Worm (Caenorhabditis elegans) whole organism, L1 larva: ENCODE measurements around the gene rpt-1.

ENCODE experiments used
- C16A3.4 ChIP-seq: fragments of 150-350 bp; optimal IDR thresholded peaks from 2 replicates; lab custom pipeline; 2014; ENCODE audit warnings: missing biosample characterization, missing genetic modification characterization
- F16B12.6 ChIP-seq: fragments of 150-350 bp; optimal IDR thresholded peaks from 2 replicates; lab custom pipeline; 2014; ENCODE audit warnings: missing biosample characterization, missing genetic modification characterization
- Y116A8C.19 ChIP-seq: sonication (generic microtip); optimal IDR thresholded peaks from 2 replicates; lab custom pipeline; 2016; ENCODE audit warnings: missing compliant biosample characterization, missing genetic modification characterization, borderline replicate concordance
- aha-1 ChIP-seq: fragments of 150-350 bp; optimal IDR thresholded peaks from 2 replicates; lab custom pipeline; 2014; ENCODE audit warnings: missing biosample characterization, missing genetic modification characterization
- ceh-90 ChIP-seq: sonication (generic microtip); optimal IDR thresholded peaks from 2 replicates; lab custom pipeline; 2016; ENCODE audit warnings: missing genetic modification characterization, missing compliant biosample characterization
- ces-1 ChIP-seq: fragments of 150-350 bp; optimal IDR thresholded peaks from 2 replicates; lab custom pipeline; 2014; ENCODE audit warnings: missing biosample characterization, missing genetic modification reagents, missing genetic modification characterization
- dpl-1 ChIP-seq, 3 experiments: fragments of 150-350 bp in 2 of 3; sonication (generic microtip) in 1 of 3; optimal IDR thresholded peaks; 2 replicates each; lab custom pipeline; 2014 to 2017; ENCODE audit warnings: missing biosample characterization in 3 of 3, missing genetic modification characterization in 3 of 3, missing genetic modification reagents in 3 of 3
- efl-1 ChIP-seq, 4 experiments: fragments of 150-350 bp; optimal IDR thresholded peaks in 3 of 4; peaks in 1 of 4; 1 replicate in 1 of 4; 2 replicates in 3 of 4; lab custom pipeline; 2014; ENCODE audit warnings: missing biosample characterization in 2 of 4, missing genetic modification characterization in 2 of 4, missing genetic modification reagents in 2 of 4
- efl-3 ChIP-seq: fragments of 200-800 bp; sonication (Bioruptor generic); optimal IDR thresholded peaks from 2 replicates; lab custom pipeline; 2018; ENCODE audit warnings: mild to moderate bottlenecking, missing genetic modification characterization, missing compliant biosample characterization
- egl-13 ChIP-seq: sonication (generic microtip); optimal IDR thresholded peaks from 2 replicates; lab custom pipeline; 2016; ENCODE audit warnings: missing genotype, missing genetic modification reagents, missing genetic modification characterization, missing compliant biosample characterization
- egl-27 ChIP-seq, 2 experiments: fragments of 150-350 bp in 1 of 2; sonication (generic microtip); optimal IDR thresholded peaks; 3 replicates each; lab custom pipeline; 2017 to 2018; ENCODE audit warnings: missing biosample characterization in 2 of 2, missing genetic modification characterization in 2 of 2, missing genetic modification reagents in 2 of 2
- elt-2 ChIP-seq: sonication (generic microtip); optimal IDR thresholded peaks from 2 replicates; lab custom pipeline; 2016; ENCODE audit warnings: missing genetic modification characterization, mild to moderate bottlenecking, inconsistent platforms, missing compliant biosample characterization, missing genetic modification reagents
- elt-3 ChIP-seq, 6 experiments: fragments of 150-350 bp in 1 of 6; sonication (generic microtip); optimal IDR thresholded peaks; 2 replicates each; lab custom pipeline; 2017 to 2018; ENCODE audit warnings: missing biosample characterization in 6 of 6, missing genetic modification characterization in 6 of 6, inconsistent platforms in 1 of 6
- ets-5 ChIP-seq: fragments of 200-800 bp; sonication (Bioruptor generic); IDR thresholded peaks from 2 replicates; pipeline ENCODE4 v1.3.6; 2022; ENCODE audit warnings: missing genetic modification characterization, missing compliant biosample characterization
- fkh-4 ChIP-seq: sonication (generic microtip); optimal IDR thresholded peaks from 2 replicates; lab custom pipeline; 2016; ENCODE audit warnings: missing compliant biosample characterization, missing genetic modification characterization, borderline replicate concordance
- hpl-2 ChIP-seq: fragments of 150-350 bp; optimal IDR thresholded peaks from 2 replicates; lab custom pipeline; 2014; ENCODE audit warnings: missing biosample characterization, missing genetic modification reagents, missing genetic modification characterization
- irx-1 ChIP-seq: sonication (generic microtip); optimal IDR thresholded peaks from 2 replicates; lab custom pipeline; 2016; ENCODE audit warnings: missing genetic modification characterization, missing compliant biosample characterization
- isw-1 ChIP-seq: fragments of 200-800 bp; sonication (Bioruptor generic); IDR thresholded peaks from 2 replicates; pipeline ENCODE4 v1.3.6; 2022; ENCODE audit warnings: missing genetic modification characterization, missing compliant biosample characterization
- jun-1 ChIP-seq: fragments of 150-350 bp; optimal IDR thresholded peaks from 2 replicates; lab custom pipeline; 2014; ENCODE audit warnings: missing biosample characterization, missing genetic modification reagents, missing genetic modification characterization
- lin-13 ChIP-seq: fragments of 150-350 bp; optimal IDR thresholded peaks from 2 replicates; lab custom pipeline; 2014; ENCODE audit warnings: missing biosample characterization, missing genetic modification reagents, missing genetic modification characterization
- lsy-2 ChIP-seq, 2 experiments: fragments of 150-350 bp; optimal IDR thresholded peaks; 2 replicates each; lab custom pipeline; 2014; ENCODE audit warnings: missing biosample characterization in 2 of 2, missing genetic modification characterization in 2 of 2
- mdl-1 ChIP-seq, 2 experiments: fragments of 150-350 bp; optimal IDR thresholded peaks; 2 replicates each; lab custom pipeline; 2014 to 2017; ENCODE audit warnings: missing biosample characterization in 2 of 2, missing genetic modification characterization in 2 of 2, inconsistent platforms in 1 of 2
- mep-1 ChIP-seq: fragments of 150-350 bp; optimal IDR thresholded peaks from 2 replicates; lab custom pipeline; 2014; ENCODE audit warnings: missing biosample characterization, missing genetic modification characterization
- nhr-19 ChIP-seq: fragments of 200-800 bp; sonication (Bioruptor generic); conservative IDR thresholded peaks from 2 replicates; pipeline ENCODE4 v1.3.6; 2022; ENCODE audit warnings: missing genetic modification characterization, missing compliant biosample characterization
- nhr-20 ChIP-seq: sonication (generic microtip); optimal IDR thresholded peaks from 2 replicates; lab custom pipeline; 2016; ENCODE audit warnings: mild to moderate bottlenecking, missing genetic modification characterization, missing compliant biosample characterization
- nhr-47 ChIP-seq: sonication (generic microtip); optimal IDR thresholded peaks from 2 replicates; lab custom pipeline; 2016; ENCODE audit warnings: mild to moderate bottlenecking, missing genetic modification characterization, moderate library complexity, missing compliant biosample characterization
- nhr-76 ChIP-seq: sonication (generic microtip); optimal IDR thresholded peaks from 2 replicates; lab custom pipeline; 2017; ENCODE audit warnings: missing biosample characterization, missing genetic modification characterization
- nhr-85 ChIP-seq: sonication (generic microtip); peaks from one replicate; lab custom pipeline; 2016; ENCODE audit warnings: missing genetic modification characterization, inconsistent platforms, missing compliant biosample characterization
- nhr-90 ChIP-seq: sonication (generic microtip); optimal IDR thresholded peaks from 2 replicates; lab custom pipeline; 2016; ENCODE audit warnings: mild to moderate bottlenecking, missing genetic modification characterization, missing compliant biosample characterization; ENCODE audit not compliant: poor library complexity
- pax-3 ChIP-seq: fragments of 200-800 bp; sonication (Bioruptor generic); optimal IDR thresholded peaks from 2 replicates; lab custom pipeline; 2018; ENCODE audit warnings: mild to moderate bottlenecking, missing genetic modification characterization, moderate library complexity, missing compliant biosample characterization
- skn-1 ChIP-seq: fragments of 150-350 bp; optimal IDR thresholded peaks from 2 replicates; lab custom pipeline; 2014; ENCODE audit warnings: missing biosample characterization, missing genetic modification characterization
- snu-23 ChIP-seq: sonication (generic microtip); optimal IDR thresholded peaks from 2 replicates; lab custom pipeline; 2016; ENCODE audit warnings: missing genetic modification characterization, missing compliant biosample characterization
- swsn-7 ChIP-seq: sonication (generic microtip); optimal IDR thresholded peaks from 2 replicates; lab custom pipeline; 2016; ENCODE audit warnings: missing genetic modification characterization, missing compliant biosample characterization
- tbx-2 ChIP-seq: sonication (generic microtip); optimal IDR thresholded peaks from 2 replicates; lab custom pipeline; 2016; ENCODE audit warnings: missing genetic modification characterization, missing compliant biosample characterization
- unc-86 ChIP-seq: sonication (generic microtip); optimal IDR thresholded peaks from 2 replicates; lab custom pipeline; 2016; ENCODE audit warnings: missing genetic modification characterization, missing compliant biosample characterization
- unc-98 ChIP-seq: fragments of 200-800 bp; sonication (Bioruptor generic); IDR thresholded peaks from 2 replicates; pipeline ENCODE4 v1.3.6; 2022; ENCODE audit warnings: missing genetic modification characterization, missing compliant biosample characterization
- vab-15 ChIP-seq: sonication (generic microtip); optimal IDR thresholded peaks from 2 replicates; lab custom pipeline; 2017; ENCODE audit warnings: missing genotype, mild to moderate bottlenecking, missing genetic modification characterization, missing compliant biosample characterization
- xbp-1 ChIP-seq: sonication (generic microtip); optimal IDR thresholded peaks from 2 replicates; lab custom pipeline; 2016; ENCODE audit warnings: missing genetic modification characterization, missing compliant biosample characterization
- zag-1 ChIP-seq: fragments of 150-350 bp; optimal IDR thresholded peaks from 2 replicates; lab custom pipeline; 2014; ENCODE audit warnings: missing biosample characterization, missing genetic modification characterization
- ztf-11 ChIP-seq, 2 experiments: sonication (generic microtip); optimal IDR thresholded peaks; 2 replicates each; lab custom pipeline; 2016 to 2017; ENCODE audit warnings: missing genetic modification characterization in 2 of 2, missing biosample characterization in 1 of 2, missing compliant biosample characterization in 1 of 2
- ztf-4 ChIP-seq: fragments of 150-350 bp; optimal IDR thresholded peaks from 2 replicates; lab custom pipeline; 2014; ENCODE audit warnings: missing biosample characterization, missing genetic modification characterization

The rpt-1 gene

DNA sequence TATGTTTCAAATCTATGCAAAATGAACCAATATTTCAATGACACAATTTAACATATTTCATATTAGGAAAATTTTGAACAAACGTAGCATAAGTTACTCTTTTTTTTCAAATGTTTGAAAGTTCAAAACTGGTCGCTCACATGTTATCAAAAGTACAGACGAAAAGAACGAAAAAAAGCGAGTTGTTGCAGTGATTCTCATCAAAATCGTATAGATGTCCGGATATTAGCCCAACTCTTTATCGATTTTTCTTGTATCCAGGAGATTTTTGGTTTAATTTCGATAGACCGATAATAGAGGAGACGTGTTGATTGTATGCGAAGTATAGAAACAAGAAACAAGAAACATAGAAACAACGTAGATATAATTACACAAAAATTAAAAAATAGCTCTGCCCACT lies 41.9 kb downstream of the rpt-1 start:
- TF ChIP-seq ztf-11 (tag; optimal IDR thresholded peaks at IDR 0.05; lab: Kevin White, UChicago) = no peak
- no peak for TF ChIP-seq nhr-76 (tag; lab: Kevin White, UChicago)
- no peak for TF ChIP-seq fkh-4
- no peak for TF ChIP-seq nhr-85 (tag; lab: Kevin White, UChicago)
- TF ChIP-seq elt-3 (tag; optimal IDR thresholded peaks at IDR 0.05; lab: Kevin White, UChicago) = no peak
- no peak for TF ChIP-seq efl-1 (optimal IDR thresholded peaks at IDR 0.05; lab: Kevin White, UChicago)
- peak in 1 of 2 experiments; percentile 85 for TF ChIP-seq efl-1 (GFP tag; optimal IDR thresholded peaks at IDR 0.05 in 1 of 2; lab: Kevin White, UChicago)
- TF ChIP-seq zag-1 (tag; lab: Kevin White, UChicago) = no peak
- TF ChIP-seq, all 84 proteins: peak for 1

DNA sequence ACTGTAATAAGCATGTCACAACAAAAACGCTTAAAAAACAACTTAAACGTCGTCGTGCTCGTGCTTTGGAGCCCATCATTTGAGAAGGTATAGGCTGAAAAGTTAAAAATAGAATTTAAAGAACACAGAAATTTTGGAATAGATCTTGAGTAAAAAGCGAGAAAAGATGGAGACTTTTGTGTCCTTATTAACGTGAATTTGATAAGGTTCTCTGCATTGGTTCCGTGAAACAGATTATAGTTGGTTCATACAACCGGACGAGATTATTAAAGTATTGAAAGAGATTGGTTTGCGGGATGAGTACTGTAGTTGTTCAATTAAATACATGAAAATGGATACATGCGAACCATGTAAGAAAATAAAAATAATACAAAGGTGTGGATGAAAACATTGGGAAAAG lies 44.5 kb downstream of the rpt-1 start, which contains the start of gene gpla-1:
Gene gpla-1, minus strand, starts transcription at position 101 of the 400 bp plus-strand sequence.
- TF ChIP-seq hpl-2 (no peak), pax-3 (tag; lab: Kevin White, UChicago) (no peak), elt-2 (tag; lab: Kevin White, UChicago) (no peak), F16B12.6 (tag; lab: Kevin White, UChicago) (no peak), lin-13 (GFP tag; lab: Kevin White, UChicago) (no peak)

DNA sequence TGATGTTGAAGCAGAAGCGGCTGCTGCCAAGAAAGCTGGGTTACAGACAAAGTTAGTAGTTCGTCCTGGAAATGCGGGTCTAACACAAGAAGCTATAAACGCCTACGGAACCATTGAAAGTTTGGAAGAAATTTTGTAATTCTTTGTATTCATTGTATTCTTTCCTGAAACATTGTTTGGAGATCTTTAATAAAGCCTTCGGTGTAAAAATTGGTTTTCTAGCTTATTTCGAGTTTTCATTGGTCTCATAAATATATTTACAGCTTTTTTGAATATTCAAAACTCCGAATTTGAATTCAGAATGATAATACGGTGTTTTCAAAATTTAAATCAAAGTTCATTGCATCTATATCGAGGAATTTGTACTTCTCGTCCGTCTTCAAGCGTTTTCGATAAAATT lies 47.3 kb downstream of the rpt-1 start, which contains the start of gene F58H1.8:
Gene F58H1.8, plus strand, starts transcription at position 301 of the 400 bp plus-strand sequence.
- TF ChIP-seq efl-1 (optimal IDR thresholded peaks at IDR 0.05; lab: Kevin White, UChicago) (no peak), efl-1 (GFP tag; optimal IDR thresholded peaks at IDR 0.05 in 1 of 2; lab: Kevin White, UChicago) (peak in 1 of 2 experiments; percentile 20), nhr-90 (tag; lab: Kevin White, UChicago) (no peak), vab-15 (tag; lab: Kevin White, UChicago) (no peak), swsn-7 (tag; lab: Kevin White, UChicago) (no peak), pax-3 (tag; lab: Kevin White, UChicago) (no peak), nhr-19 (GFP tag; lab: Robert Waterston, UW) (no peak), F16B12.6 (tag; lab: Kevin White, UChicago) (no peak), jun-1 (tag; lab: Kevin White, UChicago) (no peak)
- TF ChIP-seq, all 84 proteins: peak for 1

DNA sequence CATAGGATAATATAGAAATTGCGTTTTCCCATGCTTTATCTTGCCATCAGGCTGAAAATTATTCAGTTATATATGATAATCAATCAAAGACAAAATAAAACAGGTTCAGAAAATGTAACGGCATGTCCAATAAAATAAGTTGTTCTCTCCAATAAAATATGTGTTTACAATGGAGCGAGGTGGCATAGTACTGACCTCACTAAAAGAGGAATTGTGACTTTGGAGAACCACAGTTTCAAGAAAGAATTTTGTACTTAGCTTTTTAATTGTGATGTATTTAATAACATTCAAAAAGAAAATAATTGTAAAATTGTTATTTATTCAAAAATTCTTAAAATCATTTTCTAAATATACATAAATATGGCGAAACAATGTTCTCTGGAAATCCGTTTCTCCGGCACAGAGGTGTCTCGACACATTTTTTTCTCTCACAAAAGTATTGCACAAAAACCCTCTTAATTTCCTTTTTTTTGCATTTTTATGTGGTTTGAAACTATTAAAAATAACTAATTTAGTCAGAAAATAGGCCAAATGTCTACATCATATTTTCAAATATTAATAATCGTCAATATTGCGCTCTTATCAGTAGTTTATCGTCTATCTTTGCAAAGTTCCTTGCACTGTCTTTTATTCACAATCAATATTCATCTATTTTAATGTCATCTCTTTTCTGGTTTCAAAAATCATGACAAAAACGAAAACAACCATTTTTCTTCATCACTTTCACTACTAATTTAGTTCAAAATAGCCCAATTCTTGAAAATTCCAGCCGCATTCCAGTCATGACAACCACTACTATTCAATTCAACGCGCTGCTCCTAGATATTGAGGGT lies 48.8 kb downstream of the rpt-1 start, which contains the start of the genes aman-2 and F58H1.3:
Gene aman-2, minus strand, starts transcription at position 51 of the 833 bp plus-strand sequence.
Gene F58H1.3, plus strand, starts transcription at position 783 of the 833 bp plus-strand sequence.
- TF ChIP-seq irx-1 (tag; lab: Kevin White, UChicago) = peak; percentile 5
- peak; percentile 19 for TF ChIP-seq swsn-7 (tag; lab: Kevin White, UChicago)
- no peak for TF ChIP-seq hpl-2
- TF ChIP-seq nhr-47 (tag; lab: Kevin White, UChicago) = peak; percentile 62
- no peak for TF ChIP-seq Y116A8C.19 (tag; lab: Kevin White, UChicago)
- TF ChIP-seq egl-27 (tag; optimal IDR thresholded peaks at IDR 0.05; lab: Kevin White, UChicago) = no peak
- TF ChIP-seq skn-1 = peak; percentile 36
- TF ChIP-seq C16A3.4 (tag; lab: Kevin White, UChicago) = peak; percentile 60
- no peak for TF ChIP-seq aha-1
- TF ChIP-seq ets-5 (GFP tag; lab: Robert Waterston, UW) = no peak
- no peak for TF ChIP-seq zag-1 (tag; lab: Kevin White, UChicago)
- no peak for TF ChIP-seq mep-1 (tag; lab: Kevin White, UChicago)
- peak; percentile 46 to 58 for TF ChIP-seq efl-1 (optimal IDR thresholded peaks at IDR 0.05; lab: Kevin White, UChicago)
- TF ChIP-seq efl-1 (GFP tag; optimal IDR thresholded peaks at IDR 0.05 in 1 of 2; lab: Kevin White, UChicago) = peak; percentile 39 to 41
- TF ChIP-seq egl-13 (tag; lab: Kevin White, UChicago) = no peak
- peak; percentile 74 for TF ChIP-seq pax-3 (tag; lab: Kevin White, UChicago)
- TF ChIP-seq efl-3 (GFP tag; lab: Kevin White, UChicago) = no peak
- TF ChIP-seq ces-1 (GFP tag; lab: Kevin White, UChicago) = no peak
- peak; percentile 3 for TF ChIP-seq unc-86 (tag; lab: Kevin White, UChicago)
- TF ChIP-seq isw-1 (GFP tag; lab: Robert Waterston, UW) = peak; percentile 54; the same call in 1 of the 2 replicates
- TF ChIP-seq nhr-19 (GFP tag; lab: Robert Waterston, UW) = peak; percentile 16; the same call in 1 of the 2 replicates
- TF ChIP-seq elt-2 (tag; lab: Kevin White, UChicago) = peak; percentile 20
- TF ChIP-seq snu-23 (GFP tag; lab: Kevin White, UChicago) = peak; percentile 36
- peak in 1 of 2 experiments; percentile 78 for TF ChIP-seq lsy-2 (tag; optimal IDR thresholded peaks at IDR 0.05; lab: Kevin White, UChicago)
- TF ChIP-seq dpl-1 (GFP tag; optimal IDR thresholded peaks at IDR 0.05; lab: Kevin White, UChicago) = peak in 2 of 3 experiments; percentile 15 to 61
- peak; percentile 21 for TF ChIP-seq ceh-90 (tag; lab: Kevin White, UChicago)
- no peak for TF ChIP-seq ztf-4 (tag; lab: Kevin White, UChicago)
- peak; percentile 42 for TF ChIP-seq tbx-2 (tag; lab: Kevin White, UChicago)
- peak; percentile 22 for TF ChIP-seq xbp-1 (tag; lab: Kevin White, UChicago)
- no peak for TF ChIP-seq mdl-1 (tag; optimal IDR thresholded peaks at IDR 0.05; lab: Kevin White, UChicago)
- peak; percentile 28 for TF ChIP-seq nhr-20 (tag; lab: Kevin White, UChicago)
- peak; percentile 51; the same call in 1 of the 2 replicates for TF ChIP-seq unc-98 (GFP tag; lab: Robert Waterston, UW)
